Fruit fly (Drosophila melanogaster): ENCODE data around the gene CG31086.

CG31086 gene

DNA sequence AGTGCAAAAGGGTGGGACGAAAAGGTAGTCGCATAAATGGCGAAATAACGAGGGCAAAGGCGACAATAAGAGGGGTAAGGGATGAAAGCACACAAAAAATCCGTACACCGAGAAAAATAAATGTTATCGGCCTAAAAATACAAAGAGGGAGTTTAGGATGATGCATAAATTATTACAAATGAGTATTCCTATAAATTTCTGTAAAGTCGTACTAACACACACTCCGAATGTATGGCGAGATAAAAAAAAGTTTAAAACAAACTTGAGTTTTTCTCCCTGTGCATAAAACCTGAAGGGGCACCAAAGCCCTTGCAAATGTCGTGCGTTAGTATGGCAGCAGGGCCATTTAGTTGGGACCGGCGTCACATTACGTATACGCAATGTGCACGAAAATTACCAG is 13.0 kb upstream of the CG31086 start (continued):
- no peak for TF ChIP-seq CG7928 (GFP tag; optimal IDR thresholded peaks at IDR 0.05)
- TF ChIP-seq hkb (optimal IDR thresholded peaks at IDR 0.05), result no peak
- peak; percentile 84 for TF ChIP-seq hkb (GFP tag; IDR thresholded peaks at IDR 0.05)
- 0 out of 2 replicates have a peak, but pooled peaks have one; percentile 27 for TF ChIP-seq rib (GFP tag; IDR thresholded peaks at IDR 0.05)
- no peak for TF ChIP-seq ato (GFP tag; IDR thresholded peaks at IDR 0.05; ENCODE audit: partially characterized antibody)
- TF ChIP-seq Asciz (GFP tag; optimal IDR thresholded peaks at IDR 0.05), result peak; percentile 37
- no peak for TF ChIP-seq CG10959 (GFP tag; IDR thresholded peaks at IDR 0.05)
- no peak for TF ChIP-seq CG6791 (GFP tag; IDR thresholded peaks at IDR 0.05; ENCODE audit: partially characterized antibody)
- TF ChIP-seq CG14014 (GFP tag; IDR thresholded peaks at IDR 0.05), result 0 out of 2 replicates have a peak, but pooled peaks have one; percentile 49
- peak; percentile 28 for TF ChIP-seq Dad (GFP tag; optimal IDR thresholded peaks at IDR 0.05)
- TF ChIP-seq Side (GFP tag; optimal IDR thresholded peaks at IDR 0.05), result peak; percentile 27
- no peak for TF ChIP-seq CG4282 (GFP tag; optimal IDR thresholded peaks at IDR 0.05)
- TF ChIP-seq Dbx (GFP tag; IDR thresholded peaks at IDR 0.05), result no peak; the same call in 2 of the 3 replicates
- TF ChIP-seq CG3847 (GFP tag; IDR thresholded peaks at IDR 0.05), result no peak
- 0 out of 3 replicates have a peak, but pooled peaks have one; percentile 10 for TF ChIP-seq H15 (GFP tag; IDR thresholded peaks at IDR 0.05)
- TF ChIP-seq CG6175 (GFP tag; IDR thresholded peaks at IDR 0.05), result peak; percentile 51; the same call in 1 of the 3 replicates
- TF ChIP-seq bcd (GFP tag; optimal IDR thresholded peaks at IDR 0.05), result peak; percentile 56
- TF ChIP-seq sd (tag; optimal IDR thresholded peaks at IDR 0.05), result no peak
- TF ChIP-seq unc-4 (GFP tag; IDR thresholded peaks at IDR 0.05; ENCODE audit: partially characterized antibody), result no peak
- peak; percentile 21 for TF ChIP-seq Camta (GFP tag; optimal IDR thresholded peaks at IDR 0.05)
- no peak for TF ChIP-seq klu (GFP tag; IDR thresholded peaks at IDR 0.05)
- peak; percentile 46 for TF ChIP-seq Sox100B (GFP tag; optimal IDR thresholded peaks at IDR 0.05)
- TF ChIP-seq salm (tag; optimal IDR thresholded peaks at IDR 0.05), result no peak
- TF ChIP-seq lab (GFP tag; optimal IDR thresholded peaks at IDR 0.05), result peak; percentile 88
- no peak for TF ChIP-seq Kr (GFP tag; optimal IDR thresholded peaks at IDR 0.05)
- 0 out of 2 replicates have a peak, but pooled peaks have one; percentile 10 for TF ChIP-seq ara (GFP tag; IDR thresholded peaks at IDR 0.05)
- TF ChIP-seq CG34422 (GFP tag; IDR thresholded peaks at IDR 0.05), result no peak
- TF ChIP-seq caup (GFP tag; optimal IDR thresholded peaks at IDR 0.05; ENCODE audit: severe bottlenecking), result peak; percentile 73
- no peak for TF ChIP-seq CG30020 (tag; optimal IDR thresholded peaks at IDR 0.05)
- TF ChIP-seq zfh2 (GFP tag; optimal IDR thresholded peaks at IDR 0.05), result peak; percentile 18
- TF ChIP-seq ab (GFP tag; optimal IDR thresholded peaks at IDR 0.05), result no peak
- no peak for TF ChIP-seq CG1529 (GFP tag; optimal IDR thresholded peaks at IDR 0.05)
- TF ChIP-seq nerfin-2 (GFP tag; IDR thresholded peaks at IDR 0.05; ENCODE audit: partially characterized antibody), result no peak
- no peak for TF ChIP-seq CG8478 (optimal IDR thresholded peaks at IDR 0.05)
- peak in 1 of 2 experiments; percentile 50 for TF ChIP-seq Hr51 (GFP tag; optimal IDR thresholded peaks at IDR 0.05)
- TF ChIP-seq CG10366 (GFP tag; IDR thresholded peaks at IDR 0.05), result peak; percentile 27; the same call in 1 of the 2 replicates
- TF ChIP-seq jumu (GFP tag; optimal IDR thresholded peaks at IDR 0.05), result no peak
- peak; percentile 82 for TF ChIP-seq CG2678 (tag; optimal IDR thresholded peaks at IDR 0.05)
- TF ChIP-seq CG17385 (GFP tag; optimal IDR thresholded peaks at IDR 0.05), result peak; percentile 18
- TF ChIP-seq cas (GFP tag; IDR thresholded peaks at IDR 0.05), result 0 out of 2 replicates have a peak, but pooled peaks have one; percentile 8
- TF ChIP-seq Dip3 (GFP tag; optimal IDR thresholded peaks at IDR 0.05), result peak; percentile 31
- TF ChIP-seq tin (GFP tag; optimal IDR thresholded peaks at IDR 0.05), result peak; percentile 46
- TF ChIP-seq D (optimal IDR thresholded peaks at IDR 0.05), result no peak
- TF ChIP-seq D (GFP tag; optimal IDR thresholded peaks at IDR 0.05), result peak; percentile 16
- peak; percentile 18 for TF ChIP-seq CG9817 (tag; optimal IDR thresholded peaks at IDR 0.05)
- TF ChIP-seq Atf-2 (GFP tag; optimal IDR thresholded peaks at IDR 0.05), result no peak
- peak; percentile 21 for TF ChIP-seq Max (GFP tag; optimal IDR thresholded peaks at IDR 0.05)
- no peak for TF ChIP-seq Tbp (GFP tag; optimal IDR thresholded peaks at IDR 0.05)
- no peak for TF ChIP-seq pita (GFP tag; optimal IDR thresholded peaks at IDR 0.05)
- no peak for TF ChIP-seq crol (GFP tag; IDR thresholded peaks at IDR 0.05)
- TF ChIP-seq NfI (GFP tag; optimal IDR thresholded peaks at IDR 0.05), result peak; percentile 33
- TF ChIP-seq kni (GFP tag; optimal IDR thresholded peaks at IDR 0.05), result no peak
